Worm (Caenorhabditis elegans) whole organism, L4/young adult: ENCODE measurements around the gene lin-42.

Experiments
- W03F9.2 ChIP-seq: fragments of 150-350 bp; optimal IDR thresholded peaks from 2 replicates; lab custom pipeline; 2014; ENCODE audit warnings: missing biosample characterization, missing genetic modification characterization
- dao-5 ChIP-seq: sonication (generic microtip); optimal IDR thresholded peaks from 2 replicates; lab custom pipeline; 2016; ENCODE audit warnings: missing genotype, missing genetic modification characterization, moderate library complexity, missing compliant biosample characterization
- him-1 ChIP-seq: sonication (generic microtip); optimal IDR thresholded peaks from 2 replicates; lab custom pipeline; 2016; ENCODE audit warnings: missing genotype, missing genetic modification reagents, missing genetic modification characterization, missing compliant biosample characterization

The lin-42 gene

ce11 chrII:1228943-1229342 is 23.2 kb downstream of the lin-42 start:
- no peak for TF ChIP-seq dao-5 (tag; lab: Kevin White, UChicago)
- no peak for TF ChIP-seq W03F9.2 (tag; lab: Kevin White, UChicago)
- no peak for TF ChIP-seq him-1 (tag; lab: Kevin White, UChicago)

ce11 chrII:1217269-1217668 is 34.9 kb downstream of the lin-42 start:
- TF ChIP-seq W03F9.2 (tag; lab: Kevin White, UChicago) (no peak), dao-5 (tag; lab: Kevin White, UChicago) (no peak), him-1 (tag; lab: Kevin White, UChicago) (no peak)

ce11 chrII:1214627-1215026 is 37.5 kb downstream of the lin-42 start:
- TF ChIP-seq W03F9.2 (tag; lab: Kevin White, UChicago) = no peak
- TF ChIP-seq dao-5 (tag; lab: Kevin White, UChicago) = no peak
- TF ChIP-seq him-1 (tag; lab: Kevin White, UChicago) = no peak

- TF ChIP-seq dao-5 (tag; lab: Kevin White, UChicago) = no peak
- TF ChIP-seq W03F9.2 (tag; lab: Kevin White, UChicago) = no peak
- no peak for TF ChIP-seq him-1 (tag; lab: Kevin White, UChicago)
These were observed 48.6 kb downstream of the lin-42 start for ce11 chrII:1203523-1203922.

ce11 chrII:1199987-1200386 is 52.2 kb downstream of the lin-42 start:
- TF ChIP-seq W03F9.2 (tag; lab: Kevin White, UChicago) (no peak), dao-5 (tag; lab: Kevin White, UChicago) (no peak), him-1 (tag; lab: Kevin White, UChicago) (no peak)

- TF ChIP-seq dao-5 (tag; lab: Kevin White, UChicago) = no peak
- TF ChIP-seq W03F9.2 (tag; lab: Kevin White, UChicago) = no peak
- no peak for TF ChIP-seq him-1 (tag; lab: Kevin White, UChicago)
These were observed 55.1 kb downstream of the lin-42 start, which contains the start of gene F53A10.2 for ce11 chrII:1197074-1197473. Gene F53A10.2 (plus strand): TSS chrII:1197374.

- TF ChIP-seq W03F9.2 (tag; lab: Kevin White, UChicago) (no peak), dao-5 (tag; lab: Kevin White, UChicago) (no peak), him-1 (tag; lab: Kevin White, UChicago) (no peak)
These were observed 56.0 kb downstream of the lin-42 start for ce11 chrII:1196129-1196528.

ce11 chrII:1191853-1192252 is 60.3 kb downstream of the lin-42 start:
- no peak for TF ChIP-seq him-1 (tag; lab: Kevin White, UChicago)
- no peak for TF ChIP-seq dao-5 (tag; lab: Kevin White, UChicago)
- no peak for TF ChIP-seq W03F9.2 (tag; lab: Kevin White, UChicago)

- TF ChIP-seq dao-5 (tag; lab: Kevin White, UChicago) (no peak), him-1 (tag; lab: Kevin White, UChicago) (no peak), W03F9.2 (tag; lab: Kevin White, UChicago) (no peak)
These were observed 62.5 kb downstream of the lin-42 start for ce11 chrII:1189652-1190051.

- TF ChIP-seq W03F9.2 (tag; lab: Kevin White, UChicago) (no peak), him-1 (tag; lab: Kevin White, UChicago) (no peak), dao-5 (tag; lab: Kevin White, UChicago) (no peak)
These were observed 64.0 kb downstream of the lin-42 start for ce11 chrII:1188137-1188536.
